Fruit fly (Drosophila melanogaster) whole organism, embryonic: Measurements from ENCODE around the gene CrzR.

Experiments used
- C15 ChIP-seq: fragments of 200-800 bp; sonication (Bioruptor generic); IDR thresholded peaks from 3 replicates; pipeline ENCODE4 v1.3.6; 2022; ENCODE audit warnings: missing biosample characterization, missing genetic modification characterization
- CG10321 ChIP-seq: fragments of 200-800 bp; sonication (Bioruptor generic); IDR thresholded peaks from 2 replicates; pipeline ENCODE4 v1.3.6; 2022; ENCODE audit warnings: missing biosample characterization, missing genetic modification characterization
- CG13287 ChIP-seq: fragments of 200-800 bp; sonication (Bioruptor generic); IDR thresholded peaks from 2 replicates; pipeline ENCODE4 v1.3.6; 2022; ENCODE audit warnings: missing biosample characterization, missing genetic modification characterization; ENCODE audit not compliant: partially characterized antibody
- CG17359 ChIP-seq: fragments of 200-800 bp; sonication (Bioruptor generic); optimal IDR thresholded peaks from 3 replicates; lab custom pipeline; 2018; ENCODE audit warnings: missing biosample characterization, mild to moderate bottlenecking, missing genetic modification characterization, moderate library complexity
- CG2116 ChIP-seq: fragments of 200-800 bp; sonication (Bioruptor generic); optimal IDR thresholded peaks from 3 replicates; lab custom pipeline; 2018; ENCODE audit warnings: missing biosample characterization, mild to moderate bottlenecking, missing genetic modification characterization
- CG33213 ChIP-seq: fragments of 200-800 bp; sonication (Bioruptor generic); optimal IDR thresholded peaks from 3 replicates; lab custom pipeline; 2016; ENCODE audit warnings: missing biosample characterization, missing genetic modification characterization
- CG4424 ChIP-seq: fragments of 200-800 bp; sonication (Bioruptor generic); optimal IDR thresholded peaks from 3 replicates; lab custom pipeline; 2016; ENCODE audit warnings: missing biosample characterization, missing genetic modification characterization
- CG6791 ChIP-seq: fragments of 200-800 bp; sonication (Bioruptor generic); IDR thresholded peaks from 3 replicates; pipeline ENCODE4 v1.3.6; 2022; ENCODE audit warnings: missing biosample characterization, missing genetic modification characterization; ENCODE audit not compliant: partially characterized antibody
- CG7786 ChIP-seq: fragments of 200-800 bp; sonication (Bioruptor generic); optimal IDR thresholded peaks from 2 replicates; lab custom pipeline; 2016; ENCODE audit warnings: missing biosample characterization, missing genetic modification characterization
- CG7928 ChIP-seq: fragments of 200-800 bp; sonication (Bioruptor generic); optimal IDR thresholded peaks from 2 replicates; lab custom pipeline; 2017; ENCODE audit warnings: missing biosample characterization, mild to moderate bottlenecking, missing genetic modification characterization
- CG8359 ChIP-seq: fragments of 200-800 bp; sonication (Bioruptor generic); optimal IDR thresholded peaks from 2 replicates; lab custom pipeline; 2017; ENCODE audit warnings: missing biosample characterization, mild to moderate bottlenecking, missing genetic modification characterization, borderline replicate concordance
- Hey ChIP-seq: fragments of 200-800 bp; sonication (Bioruptor generic); optimal IDR thresholded peaks from 3 replicates; lab custom pipeline; 2018; ENCODE audit warnings: missing biosample characterization, mild to moderate bottlenecking, missing genetic modification characterization
- Hr3 ChIP-seq: fragments of 200-800 bp; sonication (Bioruptor generic); optimal IDR thresholded peaks from 3 replicates; lab custom pipeline; 2016; ENCODE audit warnings: missing biosample characterization, missing genetic modification characterization
- Mes4 ChIP-seq: fragments of 200-800 bp; sonication (Bioruptor generic); optimal IDR thresholded peaks from 2 replicates; lab custom pipeline; 2016; ENCODE audit warnings: missing biosample characterization, missing genetic modification characterization
- Nf-YB ChIP-seq: fragments of 200-800 bp; sonication (Bioruptor generic); optimal IDR thresholded peaks from 3 replicates; lab custom pipeline; 2019; ENCODE audit warnings: missing biosample characterization, mild to moderate bottlenecking, missing genetic modification characterization, moderate library complexity
- PHDP ChIP-seq: fragments of 200-800 bp; sonication (Bioruptor generic); optimal IDR thresholded peaks from 3 replicates; lab custom pipeline; 2018; ENCODE audit warnings: missing biosample characterization, mild to moderate bottlenecking, missing genetic modification characterization, moderate library complexity
- chn ChIP-seq: fragments of 200-800 bp; sonication (Bioruptor generic); optimal IDR thresholded peaks from 2 replicates; lab custom pipeline; 2016; ENCODE audit warnings: missing biosample characterization, missing genetic modification characterization
- gsb-n ChIP-seq: fragments of 200-800 bp; sonication (Bioruptor generic); optimal IDR thresholded peaks from 3 replicates; lab custom pipeline; 2018; ENCODE audit warnings: missing biosample characterization, mild to moderate bottlenecking, missing genetic modification characterization
- her ChIP-seq: fragments of 200-800 bp; sonication (Bioruptor generic); optimal IDR thresholded peaks from 2 replicates; lab custom pipeline; 2016; ENCODE audit warnings: missing biosample characterization, missing genetic modification characterization
- nerfin-1 ChIP-seq: fragments of 200-800 bp; sonication (Bioruptor generic); optimal IDR thresholded peaks from 3 replicates; lab custom pipeline; 2019; ENCODE audit warnings: missing biosample characterization, mild to moderate bottlenecking, missing genetic modification characterization, moderate library complexity
- oc ChIP-seq: fragments of 200-800 bp; sonication (Bioruptor generic); optimal IDR thresholded peaks from 2 replicates; lab custom pipeline; 2018; ENCODE audit warnings: missing biosample characterization, mild to moderate bottlenecking, missing genetic modification characterization, moderate library complexity
- pros ChIP-seq: fragments of 200-800 bp; sonication (Bioruptor generic); optimal IDR thresholded peaks from 3 replicates; lab custom pipeline; 2019; ENCODE audit warnings: missing biosample characterization, mild to moderate bottlenecking, missing genetic modification characterization, moderate library complexity
- run ChIP-seq: fragments of 200-800 bp; sonication (Bioruptor generic); optimal IDR thresholded peaks from 3 replicates; lab custom pipeline; 2018; ENCODE audit warnings: missing biosample characterization, mild to moderate bottlenecking, missing genetic modification characterization
- seq ChIP-seq: fragments of 200-800 bp; sonication (Bioruptor generic); IDR thresholded peaks from 2 replicates; pipeline ENCODE4 v1.3.6; 2022; ENCODE audit warnings: missing biosample characterization, missing genetic modification characterization
- sisA ChIP-seq: fragments of 200-800 bp; sonication (Bioruptor generic); IDR thresholded peaks from 2 replicates; pipeline ENCODE4 v1.3.6; 2022; ENCODE audit warnings: missing biosample characterization, missing genetic modification characterization
- usp ChIP-seq: fragments of >200 bp; optimal IDR thresholded peaks from 2 replicates; lab custom pipeline; 2017; ENCODE audit warnings: missing biosample characterization, missing genetic modification characterization
- zen ChIP-seq: fragments of 200-800 bp; sonication (Bioruptor generic); optimal IDR thresholded peaks from 3 replicates; lab custom pipeline; 2018; ENCODE audit warnings: missing biosample characterization, mild to moderate bottlenecking, missing genetic modification characterization, moderate library complexity

CrzR gene

DNA sequence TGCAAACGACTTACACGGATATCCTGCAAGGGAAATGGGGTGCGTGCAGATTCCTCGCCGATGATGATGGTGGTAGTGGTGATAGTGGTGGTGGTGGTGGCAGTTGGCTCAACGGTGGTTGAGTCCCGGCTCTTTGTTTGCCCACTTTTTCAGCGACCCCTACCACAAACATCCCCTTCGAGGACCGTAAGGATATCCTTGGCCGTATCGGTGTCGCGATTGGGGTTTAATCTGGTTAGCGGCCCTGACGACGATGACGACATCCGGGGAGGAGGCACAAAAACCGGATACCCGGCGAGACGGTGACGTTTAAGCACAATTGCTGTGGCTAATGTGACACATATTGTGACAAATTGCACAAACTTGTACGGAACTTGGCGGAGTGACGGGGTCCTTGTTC lies 61.7 kb downstream of the CrzR start (continued):
- peak; percentile 31 for TF ChIP-seq Hey (tag; lab: Kevin White, UChicago)
- TF ChIP-seq chn = no peak
- TF ChIP-seq CG7786 (GFP tag; lab: Kevin White, UChicago) = no peak
- peak; percentile 46 for TF ChIP-seq oc (tag; lab: Kevin White, UChicago)
- TF ChIP-seq seq (GFP tag; lab: Robert Waterston, UW) = peak; percentile 52; the same call in 1 of the 2 replicates
- no peak for TF ChIP-seq C15 (GFP tag; lab: Robert Waterston, UW)
- TF ChIP-seq Hr3 = no peak
- TF ChIP-seq CG17359 (tag; lab: Kevin White, UChicago) = no peak
- no peak for TF ChIP-seq CG10321 (GFP tag; lab: Robert Waterston, UW)
- no peak for TF ChIP-seq sisA (GFP tag; lab: Robert Waterston, UW)
- TF ChIP-seq her (GFP tag; lab: Kevin White, UChicago) = no peak
- peak; percentile 84 for TF ChIP-seq gsb-n (tag; lab: Kevin White, UChicago)
- no peak for TF ChIP-seq zen (tag; lab: Kevin White, UChicago)
- TF ChIP-seq CG13287 (GFP tag; lab: Robert Waterston, UW) = no peak
- TF ChIP-seq usp (GFP tag; lab: Kevin White, UChicago) = no peak
- TF ChIP-seq CG8359 (GFP tag; lab: Kevin White, UChicago) = no peak
- TF ChIP-seq CG6791 (GFP tag; lab: Robert Waterston, UW) = no peak
- peak; percentile 88 for TF ChIP-seq pros (GFP tag; lab: Kevin White, UChicago)
- TF ChIP-seq nerfin-1 (tag; lab: Kevin White, UChicago) = peak; percentile 34
- no peak for TF ChIP-seq Mes4 (GFP tag; lab: Kevin White, UChicago)
- TF ChIP-seq Nf-YB (GFP tag; lab: Kevin White, UChicago) = peak; percentile 39
- TF ChIP-seq CG2116 (GFP tag; lab: Kevin White, UChicago) = no peak
- TF ChIP-seq PHDP (tag; lab: Kevin White, UChicago) = no peak
- no peak for TF ChIP-seq CG7928 (GFP tag; lab: Kevin White, UChicago)
- TF ChIP-seq CG33213 (GFP tag; lab: Kevin White, UChicago) = no peak
- TF ChIP-seq CG4424 (GFP tag; lab: Kevin White, UChicago) = no peak
- TF ChIP-seq run (tag; lab: Kevin White, UChicago) = no peak
